Fruit fly (Drosophila melanogaster): ENCODE measurements around the gene tbrd-1.

DNA sequence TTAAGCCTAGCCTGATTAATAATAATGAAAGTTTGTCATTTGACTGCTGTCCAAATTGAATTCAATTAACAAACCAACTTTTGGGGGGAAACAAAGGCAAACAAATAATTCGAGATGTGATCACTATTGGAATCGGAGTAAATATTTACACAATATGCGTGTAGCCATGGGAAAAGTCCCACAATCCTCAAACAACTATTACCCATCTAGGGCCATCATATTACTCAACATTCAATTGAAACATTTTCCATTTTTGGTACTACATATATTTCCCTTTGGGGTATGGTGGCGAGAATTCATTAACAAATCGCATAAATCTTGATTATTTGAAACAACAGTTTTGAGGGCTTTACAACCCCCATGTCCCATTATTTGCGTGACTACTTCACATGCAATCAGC is 26.2 kb downstream of the tbrd-1 start:
- TF ChIP-seq kay (GFP tag; ENCODE audit: borderline replicate concordance) (no peak), ovo (GFP tag; optimal IDR thresholded peaks at IDR 0.05) (no peak), Mnt (GFP tag; optimal IDR thresholded peaks at IDR 0.05) (no peak), Clk (GFP tag; optimal IDR thresholded peaks at IDR 0.05) (no peak), toe (GFP tag; optimal IDR thresholded peaks at IDR 0.05) (no peak)

Data from whole organism, adult.